Fruit fly (Drosophila melanogaster) whole organism: ENCODE measurements around the gene CG32797.

Experiments
- CG8478 ChIP-seq: fragments of >200 bp; optimal IDR thresholded peaks from 2 replicates; lab custom pipeline; 2018; ENCODE audit warnings: inconsistent platforms
- Dll ChIP-seq: fragments of >200 bp; optimal IDR thresholded peaks from 2 replicates; lab custom pipeline; 2017

DNA sequence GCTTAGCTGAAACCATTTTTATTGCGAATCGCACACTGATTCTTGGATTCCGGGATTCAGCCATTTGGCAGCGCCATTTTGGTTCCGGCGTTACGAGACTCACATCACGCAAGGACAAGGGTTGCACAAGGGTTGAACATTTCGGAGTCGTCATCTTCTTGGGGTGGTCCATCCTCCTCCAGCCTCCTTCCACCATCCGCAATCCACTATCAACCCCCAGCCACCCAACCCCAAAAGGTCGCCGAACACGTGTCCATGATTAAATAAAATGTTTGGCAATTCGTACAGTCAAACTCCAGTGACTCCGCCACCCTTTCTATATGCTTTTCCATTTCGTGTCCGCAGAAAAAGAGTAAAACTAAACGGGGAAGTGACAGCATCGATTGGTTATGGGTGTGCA lies 14.6 kb upstream of the CG32797 start:
- TF ChIP-seq Dll (lab: Kevin White, UChicago) (no peak), CG8478 (no peak)
